Worm (Caenorhabditis elegans) whole organism, young adult: ENCODE data around the gene T28B11.1.
A peak's percentile ranks its signal among the peaks of the same experiment; 100 is the strongest.

Experiments used
- B0019.2 ChIP-seq: fragments of 200-800 bp; sonication (Bioruptor generic); conservative IDR thresholded peaks from 2 replicates; pipeline ENCODE4 v1.3.6; 2022; ENCODE audit warnings: missing genetic modification reagents, missing genetic modification characterization, missing compliant biosample characterization
- B0035.1 ChIP-seq: sonication (generic microtip); optimal IDR thresholded peaks from 2 replicates; lab custom pipeline; 2016; ENCODE audit warnings: missing genetic modification characterization, mild to moderate bottlenecking, missing compliant biosample characterization, missing genotype, missing genetic modification reagents
- C06A6.2 ChIP-seq: fragments of 200-800 bp; sonication (Bioruptor generic); conservative IDR thresholded peaks from 2 replicates; pipeline ENCODE4 v1.3.6; 2022; ENCODE audit warnings: missing genetic modification characterization, missing compliant biosample characterization
- F22D6.2 ChIP-seq: sonication (generic microtip); optimal IDR thresholded peaks from 2 replicates; lab custom pipeline; 2016; ENCODE audit warnings: mild to moderate bottlenecking, missing genetic modification characterization, missing compliant biosample characterization
- F33H1.4 ChIP-seq: fragments of 200-800 bp; sonication (Bioruptor generic); IDR thresholded peaks from 2 replicates; pipeline ENCODE4 v1.3.6; 2022; ENCODE audit warnings: missing genetic modification reagents, missing genetic modification characterization, missing compliant biosample characterization
- F37B4.10 ChIP-seq: fragments of 200-800 bp; sonication (Bioruptor generic); IDR thresholded peaks from 2 replicates; pipeline ENCODE4 v1.3.6; 2022; ENCODE audit warnings: missing genetic modification characterization, missing compliant biosample characterization
- F39B2.1 ChIP-seq: fragments of 200-800 bp; sonication (Bioruptor generic); IDR thresholded peaks from 2 replicates; pipeline ENCODE4 v1.3.6; 2022; ENCODE audit warnings: missing genetic modification reagents, missing genetic modification characterization, missing compliant biosample characterization
- F52B5.7 ChIP-seq: sonication (generic microtip); optimal IDR thresholded peaks from 2 replicates; lab custom pipeline; 2016; ENCODE audit warnings: mild to moderate bottlenecking, missing genetic modification characterization, missing compliant biosample characterization
- F55B11.4 ChIP-seq: sonication (generic microtip); optimal IDR thresholded peaks from 2 replicates; lab custom pipeline; 2016; ENCODE audit warnings: missing compliant biosample characterization, missing genetic modification characterization, borderline replicate concordance; ENCODE audit not compliant: insufficient read depth
- F57A8.1 ChIP-seq: fragments of 200-800 bp; sonication (Bioruptor generic); optimal IDR thresholded peaks from 2 replicates; lab custom pipeline; 2018; ENCODE audit warnings: mild to moderate bottlenecking, missing genetic modification characterization, moderate library complexity, missing compliant biosample characterization
- K12H6.12 ChIP-seq: fragments of 200-800 bp; sonication (Bioruptor generic); optimal IDR thresholded peaks from 2 replicates; lab custom pipeline; 2018; ENCODE audit warnings: mild to moderate bottlenecking, missing genetic modification characterization, missing compliant biosample characterization
- T26A5.8 ChIP-seq: sonication (generic microtip); optimal IDR thresholded peaks from 2 replicates; lab custom pipeline; 2016; ENCODE audit warnings: missing genetic modification characterization, missing compliant biosample characterization
- Y53G8AR.9 ChIP-seq: fragments of 200-800 bp; sonication (Bioruptor generic); conservative IDR thresholded peaks from 2 replicates; pipeline ENCODE4 v1.3.6; 2022; ENCODE audit warnings: missing genetic modification reagents, missing genetic modification characterization, missing compliant biosample characterization
- Y95B8A.8 ChIP-seq: fragments of 200-800 bp; sonication (Bioruptor generic); IDR thresholded peaks from 2 replicates; pipeline ENCODE4 v1.3.6; 2022; ENCODE audit warnings: missing genetic modification reagents, missing genetic modification characterization, missing compliant biosample characterization
- ZK185.1 ChIP-seq: sonication (generic microtip); optimal IDR thresholded peaks from 2 replicates; lab custom pipeline; 2016; ENCODE audit warnings: mild to moderate bottlenecking, missing genetic modification characterization, missing compliant biosample characterization; ENCODE audit not compliant: poor library complexity, severe bottlenecking
- athp-1 ChIP-seq: sonication (generic microtip); optimal IDR thresholded peaks from 2 replicates; lab custom pipeline; 2017; ENCODE audit warnings: mild to moderate bottlenecking, missing genetic modification characterization, missing compliant biosample characterization
- attf-3 ChIP-seq: fragments of 200-800 bp; sonication (Bioruptor generic); conservative IDR thresholded peaks from 2 replicates; pipeline ENCODE4 v1.3.6; 2022; ENCODE audit warnings: missing genetic modification reagents, missing genetic modification characterization, missing compliant biosample characterization
- ceh-27 ChIP-seq: fragments of 200-800 bp; sonication (Bioruptor generic); optimal IDR thresholded peaks from 2 replicates; lab custom pipeline; 2018; ENCODE audit warnings: mild to moderate bottlenecking, missing genetic modification characterization, moderate library complexity, missing compliant biosample characterization
- chd-7 ChIP-seq: sonication (generic microtip); optimal IDR thresholded peaks from 2 replicates; lab custom pipeline; 2016; ENCODE audit warnings: mild to moderate bottlenecking, missing genetic modification characterization, moderate library complexity, missing compliant biosample characterization
- dpff-1 ChIP-seq: sonication (generic microtip); optimal IDR thresholded peaks from 2 replicates; lab custom pipeline; 2017; ENCODE audit warnings: mild to moderate bottlenecking, missing genetic modification characterization, missing compliant biosample characterization
- efl-1 ChIP-seq: fragments of 150-350 bp; optimal IDR thresholded peaks from 2 replicates; lab custom pipeline; 2014; ENCODE audit warnings: missing biosample characterization, missing genetic modification reagents, missing genetic modification characterization
- ekl-4 ChIP-seq: fragments of 200-800 bp; sonication (Bioruptor generic); IDR thresholded peaks from 2 replicates; pipeline ENCODE4 v1.3.6; 2022; ENCODE audit warnings: missing genetic modification reagents, missing genetic modification characterization, missing compliant biosample characterization
- ets-4 ChIP-seq: fragments of 200-800 bp; sonication (Bioruptor generic); optimal IDR thresholded peaks from 2 replicates; lab custom pipeline; 2018; ENCODE audit warnings: mild to moderate bottlenecking, missing genetic modification characterization, missing compliant biosample characterization
- hlh-12 ChIP-seq: sonication (generic microtip); optimal IDR thresholded peaks from 2 replicates; lab custom pipeline; 2016; ENCODE audit warnings: missing genetic modification characterization, missing compliant biosample characterization
- hrde-1 ChIP-seq: sonication (generic microtip); optimal IDR thresholded peaks from 2 replicates; lab custom pipeline; 2016; ENCODE audit warnings: missing genetic modification characterization, mild to moderate bottlenecking, missing compliant biosample characterization, moderate library complexity, missing genotype, missing genetic modification reagents, borderline replicate concordance
- lin-54 ChIP-seq: fragments of 200-800 bp; sonication (Bioruptor generic); optimal IDR thresholded peaks from 2 replicates; lab custom pipeline; 2018; ENCODE audit warnings: mild to moderate bottlenecking, missing genetic modification characterization, missing compliant biosample characterization
- lir-1 ChIP-seq: fragments of 200-800 bp; sonication (Bioruptor generic); conservative IDR thresholded peaks from 2 replicates; pipeline ENCODE4 v1.3.6; 2022; ENCODE audit warnings: missing genetic modification reagents, missing genetic modification characterization, missing compliant biosample characterization
- lsl-1 ChIP-seq: fragments of 200-800 bp; sonication (Bioruptor generic); optimal IDR thresholded peaks from 2 replicates; lab custom pipeline; 2018; ENCODE audit warnings: mild to moderate bottlenecking, missing genetic modification characterization, moderate library complexity, missing compliant biosample characterization
- madf-3 ChIP-seq: fragments of 200-800 bp; sonication (Bioruptor generic); IDR thresholded peaks from 2 replicates; pipeline ENCODE4 v1.3.6; 2022; ENCODE audit warnings: missing genetic modification reagents, missing genetic modification characterization, missing compliant biosample characterization
- madf-6 ChIP-seq: fragments of 200-800 bp; sonication (Bioruptor generic); IDR thresholded peaks from 2 replicates; pipeline ENCODE4 v1.3.6; 2022; ENCODE audit warnings: missing genetic modification reagents, missing genetic modification characterization, missing compliant biosample characterization
- nhr-27 ChIP-seq: fragments of 200-800 bp; sonication (Bioruptor generic); optimal IDR thresholded peaks from 2 replicates; lab custom pipeline; 2018; ENCODE audit warnings: mild to moderate bottlenecking, missing genetic modification characterization, moderate library complexity, missing compliant biosample characterization
- nhr-80 ChIP-seq: sonication (generic microtip); optimal IDR thresholded peaks from 2 replicates; lab custom pipeline; 2016; ENCODE audit warnings: missing genetic modification characterization, missing compliant biosample characterization
- pbrm-1 ChIP-seq: fragments of 200-800 bp; sonication (Bioruptor generic); IDR thresholded peaks from 2 replicates; pipeline ENCODE4 v1.3.6; 2022; ENCODE audit warnings: missing genetic modification reagents, missing genetic modification characterization, missing compliant biosample characterization
- rcor-1 ChIP-seq: fragments of 200-800 bp; sonication (Bioruptor generic); IDR thresholded peaks from 2 replicates; pipeline ENCODE4 v1.3.6; 2022; ENCODE audit warnings: missing genetic modification reagents, missing genetic modification characterization, missing compliant biosample characterization
- rec-8 ChIP-seq, 2 experiments: sonication (generic microtip); optimal IDR thresholded peaks; 2 replicates each; lab custom pipeline; 2016; ENCODE audit warnings: mild to moderate bottlenecking in 2 of 2, missing genetic modification characterization in 2 of 2, missing genetic modification reagents in 2 of 2, missing genotype in 2 of 2, missing biosample characterization in 1 of 2, missing compliant biosample characterization in 1 of 2, moderate library complexity in 1 of 2
- sea-2 ChIP-seq: fragments of 200-800 bp; sonication (Bioruptor generic); IDR thresholded peaks from 2 replicates; pipeline ENCODE4 v1.3.6; 2022; ENCODE audit warnings: missing genetic modification characterization, missing compliant biosample characterization
- snpc-4 ChIP-seq, 5 experiments: fragments of 150-350 bp in 1 of 5; sonication (generic microtip) in 4 of 5; optimal IDR thresholded peaks; 2 replicates each; lab custom pipeline; 2014 to 2018; ENCODE audit warnings: missing genetic modification characterization in 5 of 5, missing biosample characterization in 3 of 5, antibody characterized with exemption in 2 of 5, mild to moderate bottlenecking in 2 of 5, missing compliant biosample characterization in 2 of 5, missing genotype in 2 of 5, moderate library complexity in 2 of 5, missing genetic modification reagents in 1 of 5
- somi-1 ChIP-seq: fragments of 200-800 bp; sonication (Bioruptor generic); optimal IDR thresholded peaks from 2 replicates; lab custom pipeline; 2018; ENCODE audit warnings: mild to moderate bottlenecking, missing genetic modification characterization, missing compliant biosample characterization
- sptf-2 ChIP-seq: fragments of 200-800 bp; sonication (Bioruptor generic); optimal IDR thresholded peaks from 2 replicates; lab custom pipeline; 2018; ENCODE audit warnings: mild to moderate bottlenecking, missing genetic modification characterization, missing compliant biosample characterization
- zfh-2 ChIP-seq: fragments of 200-800 bp; sonication (Bioruptor generic); conservative IDR thresholded peaks from 2 replicates; pipeline ENCODE4 v1.3.6; 2022; ENCODE audit warnings: missing genetic modification reagents, missing genetic modification characterization, missing compliant biosample characterization
- ztf-3 ChIP-seq: fragments of 200-800 bp; sonication (Bioruptor generic); optimal IDR thresholded peaks from 2 replicates; lab custom pipeline; 2018; ENCODE audit warnings: mild to moderate bottlenecking, missing genetic modification characterization, missing compliant biosample characterization

Gene T28B11.1

ce11 chrV:10731989-10732472 lies at the start of gene T28B11.1:
Gene T28B11.1 (minus strand): TSS chrV:10732422.
- TF ChIP-seq sea-2 (GFP tag; lab: Robert Waterston, UW), result no peak
- TF ChIP-seq hlh-12 (tag; lab: Kevin White, UChicago), result no peak
- no peak for TF ChIP-seq efl-1 (GFP tag; lab: Kevin White, UChicago)
- TF ChIP-seq ceh-27 (GFP tag; lab: Kevin White, UChicago), result no peak
- no peak for TF ChIP-seq lir-1 (GFP tag; lab: Robert Waterston, UW)
- no peak for TF ChIP-seq F57A8.1 (GFP tag; lab: Kevin White, UChicago)
- TF ChIP-seq athp-1 (tag; lab: Kevin White, UChicago), result no peak

ce11 chrV:10776528-10777055 lies 44.4 kb upstream of the T28B11.1 start, which contains the start of gene D1054.5:
Gene D1054.5 (minus strand): TSS chrV:10776578.
- TF ChIP-seq nhr-80 (peak; percentile 78), somi-1 (GFP tag; lab: Kevin White, UChicago) (no peak)

- TF ChIP-seq F22D6.2 (tag; lab: Kevin White, UChicago), result no peak
- no peak for TF ChIP-seq F52B5.7 (tag; lab: Kevin White, UChicago)
- TF ChIP-seq K12H6.12 (tag; lab: Kevin White, UChicago), result no peak
- no peak for TF ChIP-seq F55B11.4 (tag; lab: Kevin White, UChicago)
- no peak for TF ChIP-seq F39B2.1 (GFP tag; lab: Robert Waterston, UW)
- no peak for TF ChIP-seq rec-8 (tag; optimal IDR thresholded peaks at IDR 0.05; lab: Kevin White, UChicago)
- TF ChIP-seq B0019.2 (GFP tag; lab: Robert Waterston, UW), result no peak
- no peak for TF ChIP-seq rcor-1 (GFP tag; lab: Robert Waterston, UW)
- no peak for TF ChIP-seq ztf-3 (GFP tag; lab: Kevin White, UChicago)
- no peak for TF ChIP-seq hrde-1 (tag; lab: Kevin White, UChicago)
- no peak for TF ChIP-seq zfh-2 (GFP tag; lab: Robert Waterston, UW)
- TF ChIP-seq lir-1 (GFP tag; lab: Robert Waterston, UW), result no peak
- TF ChIP-seq pbrm-1 (GFP tag; lab: Robert Waterston, UW), result no peak
- no peak for TF ChIP-seq dpff-1
- no peak for TF ChIP-seq Y53G8AR.9 (GFP tag; lab: Robert Waterston, UW)
- TF ChIP-seq T26A5.8 (tag; lab: Kevin White, UChicago), result no peak
- no peak for TF ChIP-seq athp-1 (tag; lab: Kevin White, UChicago)
- no peak for TF ChIP-seq attf-3
- no peak for TF ChIP-seq snpc-4 (GFP tag; optimal IDR thresholded peaks at IDR 0.05; lab: Kevin White, UChicago)
- TF ChIP-seq snpc-4 (tag; optimal IDR thresholded peaks at IDR 0.05; lab: Kevin White, UChicago), result no peak
Observed at ce11 chrV:10773216-10773615, 41.0 kb upstream of the T28B11.1 start.

DNA sequence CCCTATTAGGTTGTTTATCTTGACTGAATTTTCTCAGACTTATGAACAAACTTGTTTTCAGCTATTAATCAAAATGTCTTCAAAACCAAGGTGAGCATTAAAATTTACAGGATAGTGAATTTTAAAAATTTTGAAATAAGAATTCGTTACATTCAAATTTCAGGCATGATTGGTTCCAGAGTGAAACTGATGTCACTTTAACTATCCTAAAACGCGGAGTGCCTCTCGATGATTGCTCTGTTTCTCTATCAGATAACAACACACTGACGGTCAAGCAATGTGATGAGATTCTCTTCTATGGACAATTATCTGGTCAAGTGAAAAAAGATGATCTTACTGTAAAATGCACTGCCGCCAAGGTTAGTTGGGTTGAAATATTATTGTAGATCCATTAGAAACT lies 39.2 kb upstream of the T28B11.1 start, which contains the start of gene D1054.3:
D1054.3 (plus strand) TSS at position 62 of the 400 bp plus-strand sequence.
- no peak for TF ChIP-seq F33H1.4 (GFP tag; lab: Robert Waterston, UW)
- no peak for TF ChIP-seq zfh-2 (GFP tag; lab: Robert Waterston, UW)
- TF ChIP-seq ekl-4 (GFP tag; lab: Robert Waterston, UW), result peak; percentile 50; the same call in 1 of the 2 replicates
- peak; percentile 74; the same call in 1 of the 2 replicates for TF ChIP-seq madf-3 (GFP tag; lab: Robert Waterston, UW)
- TF ChIP-seq ZK185.1 (tag; lab: Kevin White, UChicago), result no peak
- TF ChIP-seq madf-6 (GFP tag; lab: Robert Waterston, UW), result peak; percentile 49; the same call in 1 of the 2 replicates
- no peak for TF ChIP-seq Y95B8A.8
- no peak for TF ChIP-seq ztf-3 (GFP tag; lab: Kevin White, UChicago)
- no peak for TF ChIP-seq ets-4
- no peak for TF ChIP-seq lsl-1 (GFP tag; lab: Kevin White, UChicago)
- TF ChIP-seq C06A6.2, result no peak
- 0 out of 2 replicates have a peak, but pooled peaks have one; percentile 63 for TF ChIP-seq Y53G8AR.9 (GFP tag; lab: Robert Waterston, UW)
- TF ChIP-seq F22D6.2 (tag; lab: Kevin White, UChicago), result no peak
- no peak for TF ChIP-seq nhr-27 (tag; lab: Kevin White, UChicago)
- peak; percentile 5 for TF ChIP-seq lin-54 (GFP tag; lab: Kevin White, UChicago)
- no peak for TF ChIP-seq F37B4.10 (GFP tag; lab: Robert Waterston, UW)
- no peak for TF ChIP-seq chd-7 (tag; lab: Kevin White, UChicago)
- no peak for TF ChIP-seq athp-1 (tag; lab: Kevin White, UChicago)
- no peak for TF ChIP-seq F57A8.1 (GFP tag; lab: Kevin White, UChicago)
- no peak for TF ChIP-seq sptf-2
- TF ChIP-seq B0035.1 (tag; lab: Kevin White, UChicago), result no peak
